Worm (Caenorhabditis elegans): ENCODE results near the gene lurp-4.

DNA sequence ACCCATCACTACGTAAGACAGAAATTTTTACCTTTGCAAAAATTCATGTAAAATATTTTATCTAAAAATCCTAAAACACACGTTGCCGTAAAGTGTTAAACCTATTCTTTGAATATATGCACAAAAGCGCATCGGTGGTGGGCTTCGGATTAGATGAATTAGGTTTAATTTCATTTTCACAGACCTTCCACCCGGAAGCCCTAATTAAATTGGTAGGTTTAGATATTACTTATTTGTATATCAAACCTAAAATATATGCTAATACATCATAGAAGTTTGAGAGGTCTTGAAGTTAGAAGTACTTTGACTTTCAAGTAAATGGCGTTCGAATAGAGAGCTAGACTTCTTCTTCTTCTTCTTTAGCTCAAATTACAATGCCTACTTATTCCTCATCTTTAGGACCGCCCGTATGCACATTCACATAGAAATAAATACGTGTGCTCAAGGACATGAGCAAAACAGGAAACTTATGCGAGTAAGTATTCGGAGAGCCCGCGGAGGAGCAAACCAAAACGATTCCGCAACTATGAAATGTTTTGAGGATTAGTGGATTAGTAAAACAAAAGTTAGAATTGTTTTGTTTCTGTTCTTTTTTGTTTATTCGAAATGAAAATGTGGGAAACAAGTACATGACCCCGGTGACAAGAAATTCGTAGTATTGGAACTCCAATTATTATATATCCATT, 22.2 kb downstream of the lurp-4 start:
- TF ChIP-seq mep-1 (tag; optimal IDR thresholded peaks at IDR 0.05) (no peak), unc-39 (tag; optimal IDR thresholded peaks at IDR 0.05) (no peak), lin-13 (tag; optimal IDR thresholded peaks at IDR 0.05) (no peak), mab-5 (tag; optimal IDR thresholded peaks at IDR 0.05) (no peak), sptf-1 (tag; optimal IDR thresholded peaks at IDR 0.05) (no peak), nhr-76 (tag; optimal IDR thresholded peaks at IDR 0.05) (no peak), unc-62 (GFP tag; optimal IDR thresholded peaks at IDR 0.05) (no peak), pha-4 (tag; optimal IDR thresholded peaks at IDR 0.05) (no peak), zip-8 (tag; optimal IDR thresholded peaks at IDR 0.05) (no peak), nhr-28 (tag; optimal IDR thresholded peaks at IDR 0.05) (no peak), lsy-2 (tag; optimal IDR thresholded peaks at IDR 0.05) (no peak)
